Fruit fly (Drosophila melanogaster) whole organism, wandering third instar larva: ENCODE measurements around the gene c12.1.

ENCODE experiments used
- Abd-B ChIP-seq: fragments of >200 bp; optimal IDR thresholded peaks from 2 replicates; lab custom pipeline; 2017; ENCODE audit warnings: missing biosample characterization, missing genetic modification characterization
- CG32264 ChIP-seq: fragments of 200-800 bp; sonication (Bioruptor generic); optimal IDR thresholded peaks from 2 replicates; lab custom pipeline; 2016; ENCODE audit warnings: missing biosample characterization, missing genetic modification characterization
- Dfd ChIP-seq: fragments of >200 bp; optimal IDR thresholded peaks from 2 replicates; lab custom pipeline; 2017; ENCODE audit warnings: missing biosample characterization, missing genetic modification characterization
- GATAd ChIP-seq: sonication (Bioruptor generic); optimal IDR thresholded peaks from 2 replicates; lab custom pipeline; 2016; ENCODE audit warnings: missing biosample characterization, missing genetic modification characterization
- Hnf4 ChIP-seq: fragments of 200-800 bp; sonication (Bioruptor generic); optimal IDR thresholded peaks from 2 replicates; lab custom pipeline; 2016; ENCODE audit warnings: missing biosample characterization, mild to moderate bottlenecking, missing genetic modification characterization
- Jra ChIP-seq: sonication (Bioruptor generic); optimal IDR thresholded peaks from 2 replicates; lab custom pipeline; 2016; ENCODE audit warnings: missing biosample characterization, missing genetic modification characterization
- Mio ChIP-seq: sonication (Bioruptor generic); optimal IDR thresholded peaks from 2 replicates; lab custom pipeline; 2016; ENCODE audit warnings: missing biosample characterization, missing genetic modification characterization
- OdsH ChIP-seq: fragments of 200-800 bp; sonication (Bioruptor generic); optimal IDR thresholded peaks from 2 replicates; lab custom pipeline; 2016; ENCODE audit warnings: missing biosample characterization, mild to moderate bottlenecking, missing genetic modification characterization
- Sp1 ChIP-seq: fragments of 200-800 bp; sonication (Bioruptor generic); optimal IDR thresholded peaks from 3 replicates; lab custom pipeline; 2019; ENCODE audit warnings: missing biosample characterization, mild to moderate bottlenecking, missing genetic modification characterization, moderate library complexity
- br ChIP-seq: fragments of 200-800 bp; sonication (Bioruptor generic); optimal IDR thresholded peaks from 2 replicates; lab custom pipeline; 2016; ENCODE audit warnings: missing biosample characterization, missing genetic modification characterization
- brk ChIP-seq: fragments of 200-800 bp; sonication (Bioruptor generic); optimal IDR thresholded peaks from 2 replicates; lab custom pipeline; 2016; ENCODE audit warnings: missing biosample characterization, mild to moderate bottlenecking, missing genetic modification characterization
- dl ChIP-seq, 2 experiments: fragments of 175-275, 200-275 bp in 1 of 2; fragments of 200-275 bp in 1 of 2; sonication (Bioruptor generic); optimal IDR thresholded peaks; lab custom pipeline; 2018; ENCODE audit warnings: mild to moderate bottlenecking in 2 of 2, missing biosample characterization in 2 of 2, missing genetic modification characterization in 2 of 2, moderate library complexity in 2 of 2; ENCODE audit not compliant: partially characterized antibody in 2 of 2, insufficient read depth in 1 of 2
- dmrt93B ChIP-seq: fragments of 200-800 bp; sonication (Bioruptor generic); optimal IDR thresholded peaks from 2 replicates; lab custom pipeline; 2018; ENCODE audit warnings: missing biosample characterization, mild to moderate bottlenecking, missing genetic modification characterization
- ey ChIP-seq: fragments of 200-800 bp; sonication (Bioruptor generic); optimal IDR thresholded peaks from 2 replicates; lab custom pipeline; 2016; ENCODE audit warnings: missing biosample characterization, missing genetic modification characterization
- h ChIP-seq: fragments of 200-800 bp; sonication (Bioruptor generic); optimal IDR thresholded peaks from 3 replicates; lab custom pipeline; 2016; ENCODE audit warnings: missing biosample characterization, mild to moderate bottlenecking, missing genetic modification characterization
- jim ChIP-seq: fragments of 175-275, 200-325 bp; sonication (Bioruptor generic); optimal IDR thresholded peaks from 2 replicates; lab custom pipeline; 2016; ENCODE audit warnings: missing biosample characterization, mild to moderate bottlenecking, missing genetic modification characterization
- lola ChIP-seq: fragments of >200 bp; optimal IDR thresholded peaks from 2 replicates; lab custom pipeline; 2017; ENCODE audit warnings: missing biosample characterization, missing genetic modification characterization
- pan ChIP-seq: fragments of >200 bp; optimal IDR thresholded peaks from 2 replicates; lab custom pipeline; 2017
- psq ChIP-seq: fragments of 200-800 bp; sonication (Bioruptor generic); optimal IDR thresholded peaks from 3 replicates; lab custom pipeline; 2017; ENCODE audit warnings: missing biosample characterization, mild to moderate bottlenecking, missing genetic modification characterization, moderate library complexity
- rgr ChIP-seq: fragments of 200-800 bp; sonication (Bioruptor generic); optimal IDR thresholded peaks from 3 replicates; lab custom pipeline; 2016; ENCODE audit warnings: missing biosample characterization, mild to moderate bottlenecking, missing genetic modification characterization
- sage ChIP-seq: fragments of 200-800 bp; sonication (Bioruptor generic); optimal IDR thresholded peaks from 2 replicates; lab custom pipeline; 2016; ENCODE audit warnings: missing biosample characterization, mild to moderate bottlenecking, missing genetic modification characterization
- tai ChIP-seq: sonication (Bioruptor generic); optimal IDR thresholded peaks from 2 replicates; lab custom pipeline; 2016; ENCODE audit warnings: missing biosample characterization, missing genetic modification characterization
- usp ChIP-seq: fragments of >200 bp; optimal IDR thresholded peaks from 2 replicates; lab custom pipeline; 2017; ENCODE audit warnings: missing biosample characterization, missing genetic modification characterization

Gene c12.1

dm6 chrX:9281998-9282644 is 36.9 kb downstream of the c12.1 start:
- TF ChIP-seq usp (GFP tag; lab: Kevin White, UChicago) (no peak), brk (GFP tag; lab: Kevin White, UChicago) (no peak), dmrt93B (GFP tag; lab: Kevin White, UChicago) (no peak), ey (GFP tag; lab: Kevin White, UChicago) (no peak), tai (GFP tag; lab: Kevin White, UChicago) (no peak), rgr (GFP tag; lab: Kevin White, UChicago) (no peak), jim (GFP tag; lab: Kevin White, UChicago) (no peak), Hnf4 (GFP tag; lab: Kevin White, UChicago) (no peak), CG32264 (GFP tag; lab: Kevin White, UChicago) (no peak), Dfd (GFP tag; lab: Kevin White, UChicago) (no peak), pan (no peak), GATAd (GFP tag; lab: Kevin White, UChicago) (no peak), lola (no peak), Jra (no peak), Mio (GFP tag; lab: Kevin White, UChicago) (no peak), dl (GFP tag; optimal IDR thresholded peaks at IDR 0.05; lab: Kevin White, UChicago; ENCODE audit: insufficient read depth in 1 of 2, partially characterized antibody in 2 of 2) (no peak), br (GFP tag; lab: Kevin White, UChicago) (no peak), h (GFP tag; lab: Kevin White, UChicago) (no peak)
- TF ChIP-seq, all 38 proteins: peak for 0

dm6 chrX:9272830-9273507 is 46.1 kb downstream of the c12.1 start, which contains the start of the genes Cfp1 and Aladin:
Gene Cfp1 (minus strand): TSS chrX:9272960.
Gene Aladin (plus strand): TSS chrX:9273413.
- TF ChIP-seq Sp1 (no peak), Hnf4 (GFP tag; lab: Kevin White, UChicago) (no peak), h (GFP tag; lab: Kevin White, UChicago) (no peak), Abd-B (GFP tag; lab: Kevin White, UChicago) (no peak)

dm6 chrX:9269825-9270224 is 49.2 kb downstream of the c12.1 start, which contains the start of gene CG17440:
Gene CG17440 (minus strand): TSS chrX:9269925.
- TF ChIP-seq psq (GFP tag; lab: Kevin White, UChicago), result no peak
- TF ChIP-seq sage (GFP tag; lab: Kevin White, UChicago), result no peak
- no peak for TF ChIP-seq OdsH
